Worm (Caenorhabditis elegans) whole organism, L4 larva: ENCODE results near the gene unc-64.

Experiments used
- Y5F2A.4 ChIP-seq: fragments of 200-800 bp; sonication (Bioruptor generic); optimal IDR thresholded peaks from 2 replicates; lab custom pipeline; 2018; ENCODE audit warnings: mild to moderate bottlenecking, missing genetic modification characterization, missing compliant biosample characterization
- daf-8 ChIP-seq: fragments of 200-800 bp; sonication (Bioruptor generic); IDR thresholded peaks from 2 replicates; pipeline ENCODE4 v1.3.6; 2022; ENCODE audit warnings: missing genetic modification characterization, missing compliant biosample characterization
- dmd-6 ChIP-seq: fragments of 200-800 bp; sonication (Bioruptor generic); IDR thresholded peaks from 2 replicates; pipeline ENCODE4 v1.3.6; 2022; ENCODE audit warnings: missing genetic modification reagents, missing genetic modification characterization, missing compliant biosample characterization
- hmg-1.1 ChIP-seq: fragments of 200-800 bp; sonication (Bioruptor generic); IDR thresholded peaks from 2 replicates; pipeline ENCODE4 v1.3.6; 2022; ENCODE audit warnings: missing genetic modification reagents, missing genetic modification characterization, missing compliant biosample characterization
- lin-39 ChIP-seq: fragments of 150-350 bp; optimal IDR thresholded peaks from 2 replicates; lab custom pipeline; 2014; ENCODE audit warnings: missing biosample characterization, missing genetic modification reagents, missing genetic modification characterization
- lsy-2 ChIP-seq, 2 experiments: fragments of 150-350 bp in 1 of 2; sonication (generic microtip) in 1 of 2; optimal IDR thresholded peaks; 2 replicates each; lab custom pipeline; 2014 to 2017; ENCODE audit warnings: missing biosample characterization in 2 of 2, missing genetic modification characterization in 2 of 2
- mep-1 ChIP-seq: fragments of 150-350 bp; sonication (generic microtip); optimal IDR thresholded peaks from 3 replicates; lab custom pipeline; 2014; ENCODE audit warnings: missing biosample characterization, missing genetic modification characterization
- mes-2 ChIP-seq: sonication (generic microtip); optimal IDR thresholded peaks from 2 replicates; lab custom pipeline; 2016; ENCODE audit warnings: missing genotype, mild to moderate bottlenecking, missing genetic modification characterization, missing compliant biosample characterization; ENCODE audit not compliant: poor library complexity, severe bottlenecking
- pha-4 ChIP-seq, 2 experiments: fragments of 150-350 bp in 1 of 2; fragments of 200-800 bp in 1 of 2; sonication (Bioruptor generic) in 1 of 2; IDR thresholded peaks in 1 of 2; optimal IDR thresholded peaks in 1 of 2; 2 replicates each; pipeline versions ENCODE4 v1.3.6 to Lab custom; 2014 to 2022; ENCODE audit warnings: missing genetic modification characterization in 2 of 2, missing genetic modification reagents in 2 of 2, missing biosample characterization in 1 of 2, missing compliant biosample characterization in 1 of 2
- unc-39 ChIP-seq: sonication (generic microtip); optimal IDR thresholded peaks from 2 replicates; lab custom pipeline; 2017; ENCODE audit warnings: missing biosample characterization, missing genetic modification characterization
- ztf-11 ChIP-seq: fragments of 150-350 bp; optimal IDR thresholded peaks from 2 replicates; lab custom pipeline; 2014; ENCODE audit warnings: missing biosample characterization, missing genetic modification characterization

ce11 chrIII:13246265-13246664 is 30.8 kb upstream of the unc-64 start, which contains the start of gene anoh-1:
- TF ChIP-seq mes-2 (tag; lab: Kevin White, UChicago) = no peak
- no peak for TF ChIP-seq Y5F2A.4 (GFP tag; lab: Kevin White, UChicago)
- no peak for TF ChIP-seq hmg-1.1
- no peak for TF ChIP-seq lsy-2 (tag; optimal IDR thresholded peaks at IDR 0.05; lab: Kevin White, UChicago)
- TF ChIP-seq unc-39 (tag; lab: Kevin White, UChicago) = no peak
- TF ChIP-seq daf-8 (GFP tag; lab: Robert Waterston, UW) = no peak
- TF ChIP-seq lin-39 (tag; lab: Kevin White, UChicago) = no peak
- no peak for TF ChIP-seq pha-4 (GFP tag; IDR thresholded peaks at IDR 0.05; lab: Robert Waterston, UW)
- TF ChIP-seq pha-4 (tag; optimal IDR thresholded peaks at IDR 0.05; lab: Kevin White, UChicago) = no peak
- no peak for TF ChIP-seq ztf-11
- TF ChIP-seq mep-1 (tag; lab: Kevin White, UChicago) = no peak
- no peak for TF ChIP-seq dmd-6
